Fruit fly (Drosophila melanogaster): ENCODE results near the gene Or67d.

DNA sequence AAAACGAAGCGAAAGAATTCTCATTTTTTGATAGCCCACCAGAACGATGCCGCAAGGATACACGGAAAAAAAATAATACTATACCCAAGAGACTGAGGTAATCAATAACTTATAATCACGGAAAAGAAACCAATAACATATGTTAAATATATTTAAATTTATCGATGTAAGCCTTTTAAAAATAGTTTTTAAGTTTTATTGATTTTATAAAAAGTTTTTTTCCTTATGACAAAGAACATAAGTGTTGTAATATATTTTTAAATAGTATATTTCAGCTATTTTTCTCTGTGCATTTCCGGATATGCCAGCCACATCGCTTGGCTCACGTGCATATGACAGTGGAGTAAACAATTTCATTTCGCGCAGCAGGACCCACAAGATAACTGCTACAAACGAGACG, 10.2 kb upstream of the Or67d start:
- TF ChIP-seq CG8119 (GFP tag; IDR thresholded peaks at IDR 0.05) (no peak), topi (GFP tag; optimal IDR thresholded peaks at IDR 0.05) (peak; percentile 27), Sox102F (GFP tag; optimal IDR thresholded peaks at IDR 0.05) (no peak), CG31627 (GFP tag; optimal IDR thresholded peaks at IDR 0.05) (no peak), Hr4 (GFP tag; optimal IDR thresholded peaks at IDR 0.05) (no peak), ss (GFP tag; optimal IDR thresholded peaks at IDR 0.05) (peak in 1 of 2 experiments; percentile 11), svp (GFP tag) (peak; percentile 67), CG16779 (tag; optimal IDR thresholded peaks at IDR 0.05) (no peak), CG3032 (tag; optimal IDR thresholded peaks at IDR 0.05) (peak; percentile 43), achi (GFP tag; optimal IDR thresholded peaks at IDR 0.05) (peak; percentile 8), CG34406 (GFP tag; optimal IDR thresholded peaks at IDR 0.05) (no peak), dsx (GFP tag; optimal IDR thresholded peaks at IDR 0.05; ENCODE audit: poor library complexity, severe bottlenecking) (peak; percentile 27), CG3919 (GFP tag; optimal IDR thresholded peaks at IDR 0.05) (no peak), Hr39 (GFP tag; optimal IDR thresholded peaks at IDR 0.05) (no peak)

Data from whole organism, prepupa.